Worm (Caenorhabditis elegans) whole organism, L1 larva: Measurements from ENCODE around the gene T04H1.5.

Experiments
- C04F5.9 ChIP-seq: sonication (generic microtip); optimal IDR thresholded peaks from 2 replicates; lab custom pipeline; 2016; ENCODE audit warnings: missing genetic modification characterization, missing compliant biosample characterization
- C16A3.4 ChIP-seq: fragments of 150-350 bp; optimal IDR thresholded peaks from 2 replicates; lab custom pipeline; 2014; ENCODE audit warnings: missing biosample characterization, missing genetic modification characterization
- F16B12.6 ChIP-seq: fragments of 150-350 bp; optimal IDR thresholded peaks from 2 replicates; lab custom pipeline; 2014; ENCODE audit warnings: missing biosample characterization, missing genetic modification characterization
- aha-1 ChIP-seq: fragments of 150-350 bp; optimal IDR thresholded peaks from 2 replicates; lab custom pipeline; 2014; ENCODE audit warnings: missing biosample characterization, missing genetic modification characterization
- ceh-63 ChIP-seq: fragments of 200-800 bp; sonication (Bioruptor generic); optimal IDR thresholded peaks from 2 replicates; lab custom pipeline; 2018; ENCODE audit warnings: mild to moderate bottlenecking, missing genetic modification characterization, missing compliant biosample characterization
- ceh-82 ChIP-seq, 3 experiments: fragments of 150-350 bp in 1 of 3; sonication (generic microtip) in 2 of 3; optimal IDR thresholded peaks; 2 replicates each; lab custom pipeline; 2014 to 2017; ENCODE audit warnings: missing biosample characterization in 3 of 3, missing genetic modification characterization in 3 of 3
- ceh-90 ChIP-seq: sonication (generic microtip); optimal IDR thresholded peaks from 2 replicates; lab custom pipeline; 2016; ENCODE audit warnings: missing genetic modification characterization, missing compliant biosample characterization
- dpl-1 ChIP-seq, 3 experiments: fragments of 150-350 bp in 2 of 3; sonication (generic microtip) in 1 of 3; optimal IDR thresholded peaks; 2 replicates each; lab custom pipeline; 2014 to 2017; ENCODE audit warnings: missing biosample characterization in 3 of 3, missing genetic modification characterization in 3 of 3, missing genetic modification reagents in 3 of 3
- efl-3 ChIP-seq: fragments of 200-800 bp; sonication (Bioruptor generic); optimal IDR thresholded peaks from 2 replicates; lab custom pipeline; 2018; ENCODE audit warnings: mild to moderate bottlenecking, missing genetic modification characterization, missing compliant biosample characterization
- elt-2 ChIP-seq: sonication (generic microtip); optimal IDR thresholded peaks from 2 replicates; lab custom pipeline; 2016; ENCODE audit warnings: missing genetic modification characterization, mild to moderate bottlenecking, inconsistent platforms, missing compliant biosample characterization, missing genetic modification reagents
- elt-3 ChIP-seq, 6 experiments: fragments of 150-350 bp in 1 of 6; sonication (generic microtip); optimal IDR thresholded peaks; 2 replicates each; lab custom pipeline; 2017 to 2018; ENCODE audit warnings: missing biosample characterization in 6 of 6, missing genetic modification characterization in 6 of 6, inconsistent platforms in 1 of 6
- ets-5 ChIP-seq: fragments of 200-800 bp; sonication (Bioruptor generic); IDR thresholded peaks from 2 replicates; pipeline ENCODE4 v1.3.6; 2022; ENCODE audit warnings: missing genetic modification characterization, missing compliant biosample characterization
- fkh-4 ChIP-seq: sonication (generic microtip); optimal IDR thresholded peaks from 2 replicates; lab custom pipeline; 2016; ENCODE audit warnings: missing compliant biosample characterization, missing genetic modification characterization, borderline replicate concordance
- fkh-8 ChIP-seq: sonication (generic microtip); optimal IDR thresholded peaks from 2 replicates; lab custom pipeline; 2016; ENCODE audit warnings: mild to moderate bottlenecking, missing genetic modification characterization, missing compliant biosample characterization
- fos-1 ChIP-seq: fragments of 150-350 bp; optimal IDR thresholded peaks from 2 replicates; lab custom pipeline; 2014; ENCODE audit warnings: missing biosample characterization, missing genetic modification characterization
- hlh-17 ChIP-seq: fragments of 200-800 bp; sonication (Bioruptor generic); optimal IDR thresholded peaks from 2 replicates; lab custom pipeline; 2018; ENCODE audit warnings: missing genetic modification characterization, mild to moderate bottlenecking, missing compliant biosample characterization, moderate library complexity, borderline replicate concordance
- hlh-4 ChIP-seq: sonication (generic microtip); optimal IDR thresholded peaks from 2 replicates; lab custom pipeline; 2016; ENCODE audit warnings: mild to moderate bottlenecking, missing genetic modification characterization, missing compliant biosample characterization
- isw-1 ChIP-seq: fragments of 200-800 bp; sonication (Bioruptor generic); IDR thresholded peaks from 2 replicates; pipeline ENCODE4 v1.3.6; 2022; ENCODE audit warnings: missing genetic modification characterization, missing compliant biosample characterization
- jun-1 ChIP-seq: fragments of 150-350 bp; optimal IDR thresholded peaks from 2 replicates; lab custom pipeline; 2014; ENCODE audit warnings: missing biosample characterization, missing genetic modification reagents, missing genetic modification characterization
- lin-14 ChIP-seq: fragments of 200-800 bp; sonication (Bioruptor generic); optimal IDR thresholded peaks from 2 replicates; lab custom pipeline; 2018; ENCODE audit warnings: mild to moderate bottlenecking, missing genetic modification characterization, moderate library complexity, missing compliant biosample characterization
- lin-35 ChIP-seq, 2 experiments: fragments of 150-350 bp; optimal IDR thresholded peaks; 2 replicates each; lab custom pipeline; 2014; ENCODE audit warnings: missing biosample characterization in 2 of 2, missing genetic modification characterization in 2 of 2, missing genetic modification reagents in 2 of 2
- lin-39 ChIP-seq: fragments of 150-350 bp; optimal IDR thresholded peaks from 2 replicates; lab custom pipeline; 2014; ENCODE audit warnings: missing biosample characterization, missing genetic modification reagents, missing genetic modification characterization
- lir-3 ChIP-seq: sonication (generic microtip); optimal IDR thresholded peaks from 2 replicates; lab custom pipeline; 2016; ENCODE audit warnings: mild to moderate bottlenecking, missing genetic modification characterization, moderate library complexity, missing compliant biosample characterization; ENCODE audit not compliant: poor library complexity
- lsy-2 ChIP-seq, 2 experiments: fragments of 150-350 bp; optimal IDR thresholded peaks; 2 replicates each; lab custom pipeline; 2014; ENCODE audit warnings: missing biosample characterization in 2 of 2, missing genetic modification characterization in 2 of 2
- mef-2 ChIP-seq: fragments of 150-350 bp; optimal IDR thresholded peaks from 2 replicates; lab custom pipeline; 2014; ENCODE audit warnings: missing biosample characterization, missing genetic modification characterization
- nhr-20 ChIP-seq: sonication (generic microtip); optimal IDR thresholded peaks from 2 replicates; lab custom pipeline; 2016; ENCODE audit warnings: mild to moderate bottlenecking, missing genetic modification characterization, missing compliant biosample characterization
- nhr-237 ChIP-seq: fragments of 150-350 bp; optimal IDR thresholded peaks from 2 replicates; lab custom pipeline; 2014; ENCODE audit warnings: missing biosample characterization, missing genetic modification characterization
- nhr-71 ChIP-seq: sonication (generic microtip); optimal IDR thresholded peaks from 2 replicates; lab custom pipeline; 2016; ENCODE audit warnings: mild to moderate bottlenecking, missing genetic modification characterization, moderate library complexity, missing compliant biosample characterization
- nhr-76 ChIP-seq: sonication (generic microtip); optimal IDR thresholded peaks from 2 replicates; lab custom pipeline; 2017; ENCODE audit warnings: missing biosample characterization, missing genetic modification characterization
- nhr-77 ChIP-seq: fragments of 150-350 bp; optimal IDR thresholded peaks from 2 replicates; lab custom pipeline; 2014; ENCODE audit warnings: missing biosample characterization, missing genetic modification characterization
- nhr-84 ChIP-seq: sonication (generic microtip); optimal IDR thresholded peaks from 2 replicates; lab custom pipeline; 2017; ENCODE audit warnings: missing biosample characterization, missing genetic modification characterization
- nhr-85 ChIP-seq: sonication (generic microtip); peaks from one replicate; lab custom pipeline; 2016; ENCODE audit warnings: missing genetic modification characterization, inconsistent platforms, missing compliant biosample characterization
- nhr-90 ChIP-seq: sonication (generic microtip); optimal IDR thresholded peaks from 2 replicates; lab custom pipeline; 2016; ENCODE audit warnings: mild to moderate bottlenecking, missing genetic modification characterization, missing compliant biosample characterization; ENCODE audit not compliant: poor library complexity
- pag-3 ChIP-seq: sonication (generic microtip); optimal IDR thresholded peaks from 2 replicates; lab custom pipeline; 2017; ENCODE audit warnings: missing genetic modification characterization, mild to moderate bottlenecking, missing compliant biosample characterization, antibody characterized with exemption, borderline replicate concordance; ENCODE audit not compliant: insufficient read depth
- pax-3 ChIP-seq: fragments of 200-800 bp; sonication (Bioruptor generic); optimal IDR thresholded peaks from 2 replicates; lab custom pipeline; 2018; ENCODE audit warnings: mild to moderate bottlenecking, missing genetic modification characterization, moderate library complexity, missing compliant biosample characterization
- pqm-1 ChIP-seq: sonication (generic microtip); optimal IDR thresholded peaks from 3 replicates; lab custom pipeline; 2017; ENCODE audit warnings: missing biosample characterization, missing genetic modification characterization
- rnt-1 ChIP-seq: sonication (generic microtip); optimal IDR thresholded peaks from 2 replicates; lab custom pipeline; 2016; ENCODE audit warnings: mild to moderate bottlenecking, missing genetic modification characterization, moderate library complexity, missing compliant biosample characterization
- skn-1 ChIP-seq: fragments of 150-350 bp; optimal IDR thresholded peaks from 2 replicates; lab custom pipeline; 2014; ENCODE audit warnings: missing biosample characterization, missing genetic modification characterization
- snu-23 ChIP-seq: sonication (generic microtip); optimal IDR thresholded peaks from 2 replicates; lab custom pipeline; 2016; ENCODE audit warnings: missing genetic modification characterization, missing compliant biosample characterization
- sox-4 ChIP-seq: sonication (generic microtip); optimal IDR thresholded peaks from 2 replicates; lab custom pipeline; 2016; ENCODE audit warnings: missing genetic modification characterization, missing compliant biosample characterization
- sptf-1 ChIP-seq: fragments of 150-350 bp; optimal IDR thresholded peaks from 2 replicates; lab custom pipeline; 2014; ENCODE audit warnings: missing biosample characterization, missing genetic modification characterization
- sup-37 ChIP-seq: fragments of 200-800 bp; sonication (Bioruptor generic); optimal IDR thresholded peaks from 2 replicates; lab custom pipeline; 2018; ENCODE audit warnings: mild to moderate bottlenecking, missing genetic modification characterization, missing compliant biosample characterization
- swsn-7 ChIP-seq: sonication (generic microtip); optimal IDR thresholded peaks from 2 replicates; lab custom pipeline; 2016; ENCODE audit warnings: missing genetic modification characterization, missing compliant biosample characterization
- tbx-2 ChIP-seq: sonication (generic microtip); optimal IDR thresholded peaks from 2 replicates; lab custom pipeline; 2016; ENCODE audit warnings: missing genetic modification characterization, missing compliant biosample characterization
- tlp-1 ChIP-seq: fragments of 150-350 bp; optimal IDR thresholded peaks from 2 replicates; lab custom pipeline; 2014; ENCODE audit warnings: missing biosample characterization, missing genetic modification characterization
- unc-30 ChIP-seq: sonication (generic microtip); optimal IDR thresholded peaks from 2 replicates; lab custom pipeline; 2017; ENCODE audit warnings: missing biosample characterization, missing genetic modification characterization
- unc-62 ChIP-seq: fragments of 150-350 bp; optimal IDR thresholded peaks from 2 replicates; lab custom pipeline; 2014; ENCODE audit warnings: missing biosample characterization, missing genetic modification reagents, missing genetic modification characterization
- unc-98 ChIP-seq: fragments of 200-800 bp; sonication (Bioruptor generic); IDR thresholded peaks from 2 replicates; pipeline ENCODE4 v1.3.6; 2022; ENCODE audit warnings: missing genetic modification characterization, missing compliant biosample characterization
- vab-15 ChIP-seq: sonication (generic microtip); optimal IDR thresholded peaks from 2 replicates; lab custom pipeline; 2017; ENCODE audit warnings: missing genotype, mild to moderate bottlenecking, missing genetic modification characterization, missing compliant biosample characterization
- xbp-1 ChIP-seq: sonication (generic microtip); optimal IDR thresholded peaks from 2 replicates; lab custom pipeline; 2016; ENCODE audit warnings: missing genetic modification characterization, missing compliant biosample characterization
- zag-1 ChIP-seq: fragments of 150-350 bp; optimal IDR thresholded peaks from 2 replicates; lab custom pipeline; 2014; ENCODE audit warnings: missing biosample characterization, missing genetic modification characterization
- zip-4 ChIP-seq: fragments of 200-800 bp; sonication (Bioruptor generic); optimal IDR thresholded peaks from 2 replicates; lab custom pipeline; 2018; ENCODE audit warnings: mild to moderate bottlenecking, missing genetic modification characterization, moderate library complexity, missing compliant biosample characterization
- ztf-4 ChIP-seq: fragments of 150-350 bp; optimal IDR thresholded peaks from 2 replicates; lab custom pipeline; 2014; ENCODE audit warnings: missing biosample characterization, missing genetic modification characterization

The T04H1.5 gene

ce11 chrV:12300166-12300565 is 49.0 kb downstream of the T04H1.5 start:
- TF ChIP-seq lir-3 (tag; lab: Kevin White, UChicago): peak; percentile 43
- TF ChIP-seq zag-1 (tag; lab: Kevin White, UChicago): no peak
- TF ChIP-seq nhr-84 (tag; lab: Kevin White, UChicago): no peak
- no peak for TF ChIP-seq F16B12.6
- TF ChIP-seq zip-4 (GFP tag; lab: Kevin White, UChicago): no peak
- no peak for TF ChIP-seq fkh-8 (tag; lab: Kevin White, UChicago)
- peak; percentile 84 for TF ChIP-seq lin-14
- TF ChIP-seq rnt-1 (tag; lab: Kevin White, UChicago): no peak
- TF ChIP-seq elt-2: peak; percentile 43
- TF ChIP-seq nhr-76 (tag; lab: Kevin White, UChicago): no peak
- no peak for TF ChIP-seq ceh-90 (tag; lab: Kevin White, UChicago)
- TF ChIP-seq lin-35 (GFP tag; optimal IDR thresholded peaks at IDR 0.05; lab: Kevin White, UChicago): peak; percentile 16 to 85
- no peak for TF ChIP-seq lin-39 (tag; lab: Kevin White, UChicago)
- peak in 3 of 6 experiments; percentile 83 to 92 (median 89) for TF ChIP-seq elt-3 (tag; optimal IDR thresholded peaks at IDR 0.05; lab: Kevin White, UChicago)
- TF ChIP-seq jun-1 (tag; lab: Kevin White, UChicago): peak; percentile 77
- TF ChIP-seq mef-2 (tag; lab: Kevin White, UChicago): no peak
- TF ChIP-seq fos-1 (tag; lab: Kevin White, UChicago): peak; percentile 62
- TF ChIP-seq sptf-1: no peak
- no peak for TF ChIP-seq pax-3 (tag; lab: Kevin White, UChicago)
- no peak for TF ChIP-seq C04F5.9 (tag; lab: Kevin White, UChicago)
- no peak for TF ChIP-seq sox-4
- TF ChIP-seq lsy-2 (tag; optimal IDR thresholded peaks at IDR 0.05; lab: Kevin White, UChicago): peak; percentile 56 to 85
- TF ChIP-seq ets-5 (GFP tag; lab: Robert Waterston, UW): no peak
- TF ChIP-seq ceh-82 (tag; optimal IDR thresholded peaks at IDR 0.05; lab: Kevin White, UChicago): peak; percentile 5 to 28 (median 19)
- peak; percentile 96 for TF ChIP-seq nhr-85 (tag; lab: Kevin White, UChicago)
- TF ChIP-seq nhr-90 (tag; lab: Kevin White, UChicago): peak; percentile 77
- TF ChIP-seq sup-37 (GFP tag; lab: Kevin White, UChicago): no peak
- no peak for TF ChIP-seq hlh-17
- TF ChIP-seq swsn-7 (tag; lab: Kevin White, UChicago): peak; percentile 37
- TF ChIP-seq nhr-20 (tag; lab: Kevin White, UChicago): peak; percentile 81
- TF ChIP-seq efl-3 (GFP tag; lab: Kevin White, UChicago): no peak
- TF ChIP-seq nhr-71 (tag; lab: Kevin White, UChicago): peak; percentile 81
- TF ChIP-seq hlh-4 (tag; lab: Kevin White, UChicago): no peak
- TF ChIP-seq nhr-77 (tag; lab: Kevin White, UChicago): peak; percentile 64
- TF ChIP-seq ztf-4 (tag; lab: Kevin White, UChicago): no peak
- peak; percentile 60 for TF ChIP-seq skn-1 (tag; lab: Kevin White, UChicago)
- no peak for TF ChIP-seq vab-15 (tag; lab: Kevin White, UChicago)
- no peak for TF ChIP-seq fkh-4
- TF ChIP-seq pag-3 (tag; lab: Kevin White, UChicago): no peak
- no peak for TF ChIP-seq unc-62 (GFP tag; lab: Kevin White, UChicago)
- no peak for TF ChIP-seq unc-30 (tag; lab: Kevin White, UChicago)
- peak; percentile 18 for TF ChIP-seq xbp-1 (tag; lab: Kevin White, UChicago)
- TF ChIP-seq tlp-1: no peak
- TF ChIP-seq unc-98: no peak
- no peak for TF ChIP-seq isw-1 (GFP tag; lab: Robert Waterston, UW)
- TF ChIP-seq tbx-2 (tag; lab: Kevin White, UChicago): peak; percentile 49
- no peak for TF ChIP-seq pqm-1
- peak; percentile 76 for TF ChIP-seq C16A3.4 (tag; lab: Kevin White, UChicago)
- no peak for TF ChIP-seq nhr-237 (tag; lab: Kevin White, UChicago)
- no peak for TF ChIP-seq aha-1
- TF ChIP-seq ceh-63 (GFP tag; lab: Kevin White, UChicago): no peak
- TF ChIP-seq dpl-1 (GFP tag; optimal IDR thresholded peaks at IDR 0.05; lab: Kevin White, UChicago): peak; percentile 10 to 57 (median 16)
- peak; percentile 76 for TF ChIP-seq snu-23 (GFP tag; lab: Kevin White, UChicago)
